Worm (Caenorhabditis elegans) whole organism, L1 larva: Measurements from ENCODE around the gene T22D1.18.

Source experiments
- fkh-8 ChIP-seq: sonication (generic microtip); optimal IDR thresholded peaks from 2 replicates; lab custom pipeline; 2016; ENCODE audit warnings: mild to moderate bottlenecking, missing genetic modification characterization, missing compliant biosample characterization
- lsy-2 ChIP-seq, 2 experiments: fragments of 150-350 bp; optimal IDR thresholded peaks; 2 replicates each; lab custom pipeline; 2014; ENCODE audit warnings: missing biosample characterization in 2 of 2, missing genetic modification characterization in 2 of 2

T22D1.18 gene

ce11 chrIV:6872958-6873357 lies 47.0 kb downstream of the T22D1.18 start, which contains the start of gene srx-19:
TSS of gene srx-19 (plus strand) at chrIV:6873258.
- TF ChIP-seq lsy-2 (tag; optimal IDR thresholded peaks at IDR 0.05; lab: Kevin White, UChicago) (no peak), fkh-8 (tag; lab: Kevin White, UChicago) (peak; percentile 23)
